Fruit fly (Drosophila melanogaster) S2 (cell line): ENCODE measurements around the gene CG43739.

ENCODE experiments used
- CG8478 ChIP-seq: fragments of >200 bp; optimal IDR thresholded peaks from 2 replicates; lab custom pipeline; 2018
- CTCF ChIP-seq, 2 experiments: fragments of >200 bp; optimal IDR thresholded peaks; 2 replicates each; lab custom pipeline; 2018

DNA sequence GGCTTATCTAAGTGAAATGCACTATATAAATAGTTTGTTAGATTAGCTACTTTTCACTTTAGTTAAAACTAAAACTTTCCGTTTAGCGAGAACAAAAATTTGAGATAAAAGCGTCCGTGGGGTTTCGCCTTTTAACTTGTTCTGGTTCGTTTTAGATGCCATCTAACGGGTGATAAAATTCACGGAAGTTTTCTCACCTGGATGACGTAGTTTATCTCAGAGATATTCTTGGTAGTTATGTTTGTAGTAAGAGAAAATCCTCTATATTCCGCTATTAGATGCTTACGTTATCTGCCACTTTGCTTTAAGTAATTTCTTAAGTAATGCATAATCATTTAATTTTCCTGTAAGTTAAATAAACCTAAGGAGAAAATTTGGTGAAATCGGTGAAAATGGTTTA is 15.3 kb upstream of the CG43739 start, which contains the start of gene CG9270:
- no peak for TF ChIP-seq CTCF (optimal IDR thresholded peaks at IDR 0.05; lab: Kevin White, UChicago)
- no peak for TF ChIP-seq CG8478
